Worm (Caenorhabditis elegans): ENCODE measurements around the gene nduf-2.2.

ce11 chrIII:6432939-6433338 is 32.1 kb upstream of the nduf-2.2 start, which contains the start of gene vps-16:
- TF ChIP-seq hsf-1 (GFP tag; IDR thresholded peaks at IDR 0.05) (no peak), let-526 (GFP tag; IDR thresholded peaks at IDR 0.05) (no peak), zim-3 (tag; optimal IDR thresholded peaks at IDR 0.05) (no peak), ZK185.1 (tag; optimal IDR thresholded peaks at IDR 0.05; ENCODE audit: poor library complexity, severe bottlenecking) (no peak), Y79H2A.3 (GFP tag; conservative IDR thresholded peaks at IDR 0.05) (no peak)

Measured in whole organism, young adult.